Worm (Caenorhabditis elegans): ENCODE results near the gene dars-1.
A peak's percentile ranks its signal among the peaks of the same experiment; 100 is the strongest.

Gene dars-1

DNA sequence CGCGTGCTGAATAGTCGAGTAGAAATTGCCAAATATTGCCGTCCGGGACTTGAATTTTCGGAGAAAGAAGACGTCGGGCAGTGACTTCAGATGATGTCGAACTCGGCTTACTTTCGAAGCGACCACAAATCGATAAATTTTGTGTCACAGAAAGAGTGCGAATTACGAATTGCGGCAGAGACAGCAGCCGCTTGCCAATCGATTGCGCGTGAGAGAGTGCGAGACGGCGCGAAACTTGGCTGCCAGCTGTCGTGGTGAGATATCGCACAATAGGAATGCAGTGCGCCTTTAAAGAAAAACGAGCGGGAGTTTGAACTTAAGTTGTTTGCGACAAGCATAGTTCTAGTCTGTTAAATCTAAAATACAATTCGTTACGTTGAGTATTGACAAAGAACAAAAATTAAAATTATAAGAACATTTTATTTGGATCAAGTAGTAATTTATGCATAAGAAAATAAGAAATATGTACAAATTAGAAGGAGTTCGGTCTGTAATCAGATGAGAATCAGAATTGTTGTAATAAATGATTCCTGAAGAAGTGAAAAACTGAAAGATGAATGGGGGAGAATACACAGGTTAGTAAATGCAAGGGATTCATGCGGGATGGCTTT lies 47.5 kb downstream of the dars-1 start, which contains the start of gene pir-2 (continued):
- TF ChIP-seq ztf-11 (tag; optimal IDR thresholded peaks at IDR 0.05) (no peak), nhr-77 (tag; optimal IDR thresholded peaks at IDR 0.05) (no peak), lin-39 (tag; optimal IDR thresholded peaks at IDR 0.05) (no peak), R02D3.7 (tag; optimal IDR thresholded peaks at IDR 0.05) (no peak), elt-1 (tag; optimal IDR thresholded peaks at IDR 0.05) (no peak), unc-62 (GFP tag; optimal IDR thresholded peaks at IDR 0.05) (no peak), nhr-25 (tag; optimal IDR thresholded peaks at IDR 0.05) (peak; percentile 68), lin-13 (GFP tag; optimal IDR thresholded peaks at IDR 0.05) (peak; percentile 90), snpc-4 (tag; optimal IDR thresholded peaks at IDR 0.05) (peak; percentile 79), egl-27 (tag; optimal IDR thresholded peaks at IDR 0.05) (no peak), lin-11 (tag; optimal IDR thresholded peaks at IDR 0.05) (peak; percentile 90)

DNA sequence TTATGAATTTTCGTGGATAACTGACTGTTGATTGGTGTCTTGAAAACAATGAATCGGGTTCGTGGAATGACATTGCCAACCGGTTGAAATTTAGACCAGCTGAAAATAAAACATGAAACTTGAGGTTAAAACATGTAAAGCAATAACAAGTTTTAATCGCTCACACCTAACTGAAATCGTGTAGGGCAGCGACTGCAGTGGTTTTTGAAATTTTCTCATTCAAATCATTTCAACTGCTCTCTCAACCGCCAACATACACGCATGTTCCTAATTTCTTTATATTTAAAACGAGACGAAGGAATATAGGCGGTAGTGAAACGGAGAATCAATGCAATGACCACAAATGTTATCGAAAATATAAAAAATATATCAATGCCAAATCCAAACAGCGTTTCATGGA lies 48.2 kb downstream of the dars-1 start:
- no peak for TF ChIP-seq skn-1 (tag; optimal IDR thresholded peaks at IDR 0.05)
- TF ChIP-seq lsy-2 (tag; optimal IDR thresholded peaks at IDR 0.05) = no peak
- TF ChIP-seq nhr-10 (tag; optimal IDR thresholded peaks at IDR 0.05) = no peak

DNA sequence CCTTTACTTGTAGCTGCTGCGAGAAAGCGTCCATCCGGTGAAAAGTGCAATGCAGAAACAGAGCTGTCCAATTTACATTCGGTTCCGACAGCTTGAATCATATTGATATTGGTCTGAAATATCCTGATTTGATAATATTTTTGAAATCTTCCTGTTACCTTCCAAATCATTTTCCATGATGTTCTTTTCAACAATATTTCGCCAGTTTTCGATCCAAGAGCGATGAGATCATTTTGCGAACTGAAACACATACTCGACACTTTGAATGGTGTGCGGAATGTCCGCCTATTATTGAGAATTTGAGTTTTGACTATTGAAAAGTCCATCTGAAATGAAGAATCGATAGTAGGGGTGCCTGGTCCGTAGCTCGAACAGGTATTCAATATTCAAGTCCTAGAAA lies 49.9 kb downstream of the dars-1 start, which contains the start of gene emb-30:
emb-30 (minus strand) TSS at position 328 of the 400 bp plus-strand sequence.
- TF ChIP-seq nhr-6 (tag; optimal IDR thresholded peaks at IDR 0.05) (peak; percentile 19), sem-4 (tag; optimal IDR thresholded peaks at IDR 0.05) (peak; percentile 7), ama-1 (optimal IDR thresholded peaks at IDR 0.05) (peak; percentile 31), ztf-4 (tag; optimal IDR thresholded peaks at IDR 0.05) (no peak)

DNA sequence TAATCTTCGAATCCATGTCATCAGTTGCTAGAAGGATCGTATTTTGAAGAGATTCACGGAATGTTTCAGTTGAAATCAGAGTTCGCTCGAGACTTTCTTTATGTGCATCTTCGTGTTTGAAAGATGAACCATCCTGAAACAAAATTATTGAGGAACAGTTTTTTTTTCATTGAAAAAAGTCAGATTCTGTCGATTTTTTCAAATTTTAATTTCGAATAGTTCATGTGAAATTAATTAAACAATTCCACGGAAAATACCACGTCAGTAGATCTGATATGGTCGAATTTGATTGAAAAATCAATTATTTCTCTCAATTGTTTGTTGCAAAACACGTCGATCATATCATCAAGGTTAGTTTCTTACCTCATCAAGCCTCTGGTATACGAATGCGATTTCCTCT lies 51.6 kb downstream of the dars-1 start, which contains the start of gene F54C8.1:
F54C8.1 (plus strand) TSS at position 301 of the 400 bp plus-strand sequence.
- TF ChIP-seq ztf-1 (GFP tag; conservative IDR thresholded peaks at IDR 0.05) = no peak
- no peak for TF ChIP-seq nhr-21 (tag; optimal IDR thresholded peaks at IDR 0.05)
- no peak for TF ChIP-seq nhr-77 (tag; optimal IDR thresholded peaks at IDR 0.05)
- no peak for TF ChIP-seq nhr-237 (tag; optimal IDR thresholded peaks at IDR 0.05)
- TF ChIP-seq R02D3.7 (tag; optimal IDR thresholded peaks at IDR 0.05) = no peak
- TF ChIP-seq blmp-1 (tag; optimal IDR thresholded peaks at IDR 0.05; ENCODE audit: insufficient read depth) = no peak
- TF ChIP-seq lin-13 (GFP tag; optimal IDR thresholded peaks at IDR 0.05) = no peak
- TF ChIP-seq ceh-16 (tag; optimal IDR thresholded peaks at IDR 0.05) = no peak
- TF ChIP-seq sem-4 (tag; optimal IDR thresholded peaks at IDR 0.05) = no peak
- no peak for TF ChIP-seq egl-27 (tag; optimal IDR thresholded peaks at IDR 0.05)
- TF ChIP-seq dmd-4 (tag; optimal IDR thresholded peaks at IDR 0.05) = no peak
- TF ChIP-seq lsy-2 (tag; optimal IDR thresholded peaks at IDR 0.05) = no peak
- TF ChIP-seq ZK546.5 (tag; optimal IDR thresholded peaks at IDR 0.05) = no peak
